Fruit fly (Drosophila melanogaster) whole organism, wandering third instar larva: ENCODE measurements around the gene spn-D.

Source experiments
- Jra ChIP-seq: sonication (Bioruptor generic); optimal IDR thresholded peaks from 2 replicates; lab custom pipeline; 2016; ENCODE audit warnings: missing biosample characterization, missing genetic modification characterization
- brk ChIP-seq: fragments of 200-800 bp; sonication (Bioruptor generic); optimal IDR thresholded peaks from 2 replicates; lab custom pipeline; 2016; ENCODE audit warnings: missing biosample characterization, mild to moderate bottlenecking, missing genetic modification characterization
- foxo ChIP-seq, 2 experiments: fragments of 200-800 bp; sonication (Bioruptor generic); optimal IDR thresholded peaks; 2 replicates in 1 of 2; 3 replicates in 1 of 2; lab custom pipeline; 2016 to 2017; ENCODE audit warnings: missing biosample characterization in 2 of 2, missing genetic modification characterization in 2 of 2
- fru ChIP-seq: fragments of 200-800 bp; sonication (Bioruptor generic); optimal IDR thresholded peaks from 3 replicates; lab custom pipeline; 2016; ENCODE audit warnings: missing biosample characterization, mild to moderate bottlenecking, missing genetic modification characterization
- psq ChIP-seq: fragments of 200-800 bp; sonication (Bioruptor generic); optimal IDR thresholded peaks from 3 replicates; lab custom pipeline; 2017; ENCODE audit warnings: missing biosample characterization, mild to moderate bottlenecking, missing genetic modification characterization, moderate library complexity
- woc ChIP-seq: sonication (Bioruptor generic); optimal IDR thresholded peaks from 2 replicates; lab custom pipeline; 2016; ENCODE audit warnings: missing biosample characterization, mild to moderate bottlenecking, missing genetic modification characterization

- TF ChIP-seq woc (no peak), psq (peak; percentile 5), foxo (GFP tag; optimal IDR thresholded peaks at IDR 0.05; lab: Kevin White, UChicago) (no peak), Jra (GFP tag; lab: Kevin White, UChicago) (no peak), brk (GFP tag; lab: Kevin White, UChicago) (no peak), fru (GFP tag; lab: Kevin White, UChicago) (peak; percentile 34)
Observed at dm6 chr3R:27194106-27194505, 28.6 kb downstream of the spn-D start, which contains the start of gene Ser.
